Fruit fly (Drosophila melanogaster) whole organism, embryonic: Measurements from ENCODE around the gene OS9.

ENCODE experiments used
- Asciz ChIP-seq: fragments of 200-800 bp; sonication (Bioruptor generic); optimal IDR thresholded peaks from 2 replicates; lab custom pipeline; 2017; ENCODE audit warnings: missing biosample characterization, mild to moderate bottlenecking, missing genetic modification characterization, missing genetic modification reagents
- BEAF-32 ChIP-seq: fragments of 200-800 bp; sonication (Bioruptor generic); optimal IDR thresholded peaks from 3 replicates; lab custom pipeline; 2017; ENCODE audit warnings: missing biosample characterization, missing genetic modification characterization, mild to moderate bottlenecking, moderate library complexity, missing genetic modification reagents
- CG10366 ChIP-seq: fragments of 200-800 bp; sonication (Bioruptor generic); IDR thresholded peaks from 2 replicates; pipeline ENCODE4 v1.3.6; 2022; ENCODE audit warnings: missing biosample characterization, missing genetic modification characterization
- CG11247 ChIP-seq: fragments of 200-800 bp; sonication (Bioruptor generic); IDR thresholded peaks from 2 replicates; pipeline ENCODE4 v1.3.6; 2022; ENCODE audit warnings: missing biosample characterization, missing genetic modification characterization
- CG11696 ChIP-seq: fragments of 200-800 bp; sonication (Bioruptor generic); IDR thresholded peaks from 2 replicates; pipeline ENCODE4 v1.3.6; 2022; ENCODE audit warnings: missing biosample characterization, missing genetic modification characterization
- CG15269 ChIP-seq: fragments of 200-800 bp; sonication (Bioruptor generic); optimal IDR thresholded peaks from 2 replicates; lab custom pipeline; 2018; ENCODE audit warnings: missing biosample characterization, mild to moderate bottlenecking, missing genetic modification characterization, moderate library complexity
- CG16813 ChIP-seq: fragments of 200-800 bp; sonication (Bioruptor generic); IDR thresholded peaks from 3 replicates; pipeline ENCODE4 v1.3.6; 2022; ENCODE audit warnings: missing biosample characterization, missing genetic modification characterization; ENCODE audit not compliant: partially characterized antibody
- CG17829 ChIP-seq: fragments of 200-800 bp; optimal IDR thresholded peaks from 2 replicates; lab custom pipeline; 2019; ENCODE audit warnings: missing biosample characterization, mild to moderate bottlenecking, missing genetic modification characterization, moderate library complexity
- CG17912 ChIP-seq: fragments of 200-800 bp; sonication (Bioruptor generic); optimal IDR thresholded peaks from 2 replicates; lab custom pipeline; 2018; ENCODE audit warnings: missing biosample characterization, mild to moderate bottlenecking, missing genetic modification characterization
- CG18599 ChIP-seq: fragments of 200-800 bp; sonication (Bioruptor generic); optimal IDR thresholded peaks from 3 replicates; lab custom pipeline; 2017; ENCODE audit warnings: missing biosample characterization, missing genetic modification characterization, mild to moderate bottlenecking, moderate library complexity, missing genetic modification reagents
- CG2129 ChIP-seq: fragments of 200-800 bp; sonication (Bioruptor generic); IDR thresholded peaks from 2 replicates; pipeline ENCODE4 v1.3.6; 2022; ENCODE audit warnings: missing biosample characterization, missing genetic modification characterization; ENCODE audit not compliant: partially characterized antibody
- CG32532 ChIP-seq: fragments of 200-800 bp; sonication (Bioruptor generic); IDR thresholded peaks from 2 replicates; pipeline ENCODE4 v1.3.6; 2022; ENCODE audit warnings: missing biosample characterization, missing genetic modification characterization
- CG5180 ChIP-seq: fragments of 200-800 bp; sonication (Bioruptor generic); optimal IDR thresholded peaks from 3 replicates; lab custom pipeline; 2017; ENCODE audit warnings: missing biosample characterization, missing genetic modification characterization, mild to moderate bottlenecking, moderate library complexity, missing genetic modification reagents
- CG5953 ChIP-seq: fragments of 200-800 bp; sonication (Bioruptor generic); IDR thresholded peaks from 2 replicates; pipeline ENCODE4 v1.3.6; 2022; ENCODE audit warnings: missing biosample characterization, missing genetic modification characterization
- CG6175 ChIP-seq: fragments of 200-800 bp; sonication (Bioruptor generic); IDR thresholded peaks from 3 replicates; pipeline ENCODE4 v1.3.6; 2022; ENCODE audit warnings: missing biosample characterization, missing genetic modification characterization
- CG6654 ChIP-seq: fragments of 200-800 bp; sonication (Bioruptor generic); optimal IDR thresholded peaks from 2 replicates; lab custom pipeline; 2017; ENCODE audit warnings: missing biosample characterization, mild to moderate bottlenecking, missing genetic modification characterization
- CG6689 ChIP-seq: fragments of 200-800 bp; sonication (Bioruptor generic); IDR thresholded peaks from 2 replicates; pipeline ENCODE4 v1.3.6; 2022; ENCODE audit warnings: missing biosample characterization, missing genetic modification characterization
- CG6854 ChIP-seq: fragments of 200-800 bp; sonication (Bioruptor generic); optimal IDR thresholded peaks from 3 replicates; lab custom pipeline; 2017; ENCODE audit warnings: missing biosample characterization, mild to moderate bottlenecking, missing genetic modification characterization
- CG7357 ChIP-seq: fragments of 200-800 bp; sonication (Bioruptor generic); IDR thresholded peaks from 3 replicates; pipeline ENCODE4 v1.3.6; 2022; ENCODE audit warnings: missing biosample characterization, missing genetic modification characterization
- CG9876 ChIP-seq: fragments of 200-800 bp; sonication (Bioruptor generic); optimal IDR thresholded peaks from 2 replicates; lab custom pipeline; 2016; ENCODE audit warnings: missing biosample characterization, missing genetic modification characterization
- D ChIP-seq, 2 experiments: fragments of 200-800 bp in 1 of 2; fragments of >200 bp in 1 of 2; sonication (Bioruptor generic) in 1 of 2; optimal IDR thresholded peaks; 2 replicates in 1 of 2; 3 replicates in 1 of 2; lab custom pipeline; 2017; ENCODE audit warnings: mild to moderate bottlenecking in 1 of 2, missing biosample characterization in 1 of 2, missing genetic modification characterization in 1 of 2, missing genetic modification reagents in 1 of 2
- Elba2 ChIP-seq: fragments of 200-800 bp; sonication (Bioruptor generic); optimal IDR thresholded peaks from 3 replicates; lab custom pipeline; 2016; ENCODE audit warnings: missing biosample characterization, missing genetic modification characterization
- GATAe ChIP-seq: fragments of 200-800 bp; sonication (Bioruptor generic); conservative IDR thresholded peaks from 2 replicates; pipeline ENCODE4 v1.3.6; 2022; ENCODE audit warnings: missing biosample characterization, missing genetic modification characterization
- H2.0 ChIP-seq: fragments of 200-800 bp; sonication (Bioruptor generic); IDR thresholded peaks from 2 replicates; pipeline ENCODE4 v1.3.6; 2022; ENCODE audit warnings: missing biosample characterization, missing genetic modification characterization
- HLH3B ChIP-seq: fragments of 200-800 bp; sonication (Bioruptor generic); IDR thresholded peaks from 2 replicates; pipeline ENCODE4 v1.3.6; 2022; ENCODE audit warnings: missing biosample characterization, missing genetic modification characterization
- Hand ChIP-seq: fragments of 200-800 bp; sonication (Bioruptor generic); optimal IDR thresholded peaks from 2 replicates; lab custom pipeline; 2017; ENCODE audit warnings: mild to moderate bottlenecking, missing biosample characterization, missing genetic modification reagents, missing genetic modification characterization
- Hey ChIP-seq: fragments of 200-800 bp; sonication (Bioruptor generic); optimal IDR thresholded peaks from 3 replicates; lab custom pipeline; 2018; ENCODE audit warnings: missing biosample characterization, mild to moderate bottlenecking, missing genetic modification characterization
- Meics ChIP-seq: fragments of 200-800 bp; sonication (Bioruptor generic); optimal IDR thresholded peaks from 2 replicates; lab custom pipeline; 2017; ENCODE audit warnings: missing biosample characterization, mild to moderate bottlenecking, missing genetic modification characterization
- Mes4 ChIP-seq: fragments of 200-800 bp; sonication (Bioruptor generic); optimal IDR thresholded peaks from 2 replicates; lab custom pipeline; 2016; ENCODE audit warnings: missing biosample characterization, missing genetic modification characterization
- NfI ChIP-seq: fragments of 200-800 bp; sonication (Bioruptor generic); optimal IDR thresholded peaks from 3 replicates; lab custom pipeline; 2018; ENCODE audit warnings: missing biosample characterization, mild to moderate bottlenecking, missing genetic modification characterization, moderate library complexity
- Opbp ChIP-seq: fragments of 200-800 bp; sonication (Bioruptor generic); IDR thresholded peaks from 3 replicates; pipeline ENCODE4 v1.3.6; 2022; ENCODE audit warnings: missing biosample characterization, missing genetic modification characterization; ENCODE audit not compliant: partially characterized antibody
- Sry-δ ChIP-seq: fragments of 200-800 bp; sonication (Bioruptor generic); optimal IDR thresholded peaks from 2 replicates; lab custom pipeline; 2016; ENCODE audit warnings: missing biosample characterization, missing genetic modification characterization
- ab ChIP-seq: fragments of 200-800 bp; sonication (Bioruptor generic); optimal IDR thresholded peaks from 2 replicates; lab custom pipeline; 2016; ENCODE audit warnings: missing biosample characterization, missing genetic modification characterization
- abd-A ChIP-seq: fragments of 200-800 bp; sonication (Bioruptor generic); optimal IDR thresholded peaks from 3 replicates; lab custom pipeline; 2019; ENCODE audit warnings: missing biosample characterization, mild to moderate bottlenecking, missing genetic modification characterization, moderate library complexity
- cwo ChIP-seq: fragments of 200-800 bp; sonication (Bioruptor generic); optimal IDR thresholded peaks from 3 replicates; lab custom pipeline; 2017; ENCODE audit warnings: missing biosample characterization, missing genetic modification characterization, mild to moderate bottlenecking, moderate library complexity, missing genetic modification reagents
- dysf ChIP-seq: fragments of 200-800 bp; sonication (Bioruptor generic); IDR thresholded peaks from 3 replicates; pipeline ENCODE4 v1.3.6; 2022; ENCODE audit warnings: missing biosample characterization, missing genetic modification characterization
- gcm ChIP-seq: fragments of 200-800 bp; sonication (Bioruptor generic); optimal IDR thresholded peaks from 2 replicates; lab custom pipeline; 2019; ENCODE audit warnings: missing biosample characterization, mild to moderate bottlenecking, missing genetic modification characterization, moderate library complexity
- ind ChIP-seq: fragments of 200-800 bp; sonication (Bioruptor generic); optimal IDR thresholded peaks from 3 replicates; lab custom pipeline; 2016; ENCODE audit warnings: missing biosample characterization, missing genetic modification characterization
- inv ChIP-seq: fragments of 200-800 bp; sonication (Bioruptor generic); IDR thresholded peaks from 2 replicates; pipeline ENCODE4 v1.3.6; 2022; ENCODE audit warnings: missing biosample characterization, missing genetic modification characterization; ENCODE audit not compliant: partially characterized antibody
- ken ChIP-seq: fragments of 200-800 bp; sonication (Bioruptor generic); IDR thresholded peaks from 3 replicates; pipeline ENCODE4 v1.3.6; 2022; ENCODE audit warnings: missing biosample characterization, missing genetic modification characterization
- lbe ChIP-seq: fragments of 200-800 bp; sonication (Bioruptor generic); optimal IDR thresholded peaks from 2 replicates; lab custom pipeline; 2016; ENCODE audit warnings: missing biosample characterization, mild to moderate bottlenecking, missing genetic modification characterization
- lov ChIP-seq, 2 experiments: fragments of 200-800 bp in 1 of 2; fragments of >200 bp in 1 of 2; sonication (Bioruptor generic) in 1 of 2; IDR thresholded peaks in 1 of 2; optimal IDR thresholded peaks in 1 of 2; 2 replicates in 1 of 2; 3 replicates in 1 of 2; pipeline versions ENCODE4 v1.3.6 to Lab custom; 2017 to 2022; ENCODE audit warnings: missing biosample characterization in 1 of 2, missing genetic modification characterization in 1 of 2
- mirr ChIP-seq: fragments of 200-800 bp; sonication (Bioruptor generic); optimal IDR thresholded peaks from 3 replicates; lab custom pipeline; 2018; ENCODE audit warnings: missing biosample characterization, mild to moderate bottlenecking, missing genetic modification characterization
- psq ChIP-seq: fragments of 200-800 bp; sonication (Bioruptor generic); optimal IDR thresholded peaks from 2 replicates; lab custom pipeline; 2017; ENCODE audit warnings: missing biosample characterization, missing genetic modification characterization
- salm ChIP-seq: fragments of 200-800 bp; sonication (Bioruptor generic); optimal IDR thresholded peaks from 2 replicates; lab custom pipeline; 2018; ENCODE audit warnings: missing biosample characterization, mild to moderate bottlenecking, missing genetic modification characterization
- stwl ChIP-seq: fragments of 200-800 bp; sonication (Bioruptor generic); optimal IDR thresholded peaks from 3 replicates; lab custom pipeline; 2018; ENCODE audit warnings: missing biosample characterization, mild to moderate bottlenecking, missing genetic modification characterization, moderate library complexity
- tin ChIP-seq: fragments of 200-800 bp; sonication (Bioruptor generic); optimal IDR thresholded peaks from 3 replicates; lab custom pipeline; 2016; ENCODE audit warnings: missing biosample characterization, missing genetic modification characterization
- trem ChIP-seq: fragments of 200-800 bp; optimal IDR thresholded peaks from 3 replicates; lab custom pipeline; 2019; ENCODE audit warnings: missing biosample characterization, mild to moderate bottlenecking, missing genetic modification characterization, moderate library complexity
- vnd ChIP-seq: fragments of 200-800 bp; sonication (Bioruptor generic); IDR thresholded peaks from 3 replicates; pipeline ENCODE4 v1.3.6; 2022; ENCODE audit warnings: missing biosample characterization, missing genetic modification characterization; ENCODE audit not compliant: partially characterized antibody

The OS9 gene

DNA sequence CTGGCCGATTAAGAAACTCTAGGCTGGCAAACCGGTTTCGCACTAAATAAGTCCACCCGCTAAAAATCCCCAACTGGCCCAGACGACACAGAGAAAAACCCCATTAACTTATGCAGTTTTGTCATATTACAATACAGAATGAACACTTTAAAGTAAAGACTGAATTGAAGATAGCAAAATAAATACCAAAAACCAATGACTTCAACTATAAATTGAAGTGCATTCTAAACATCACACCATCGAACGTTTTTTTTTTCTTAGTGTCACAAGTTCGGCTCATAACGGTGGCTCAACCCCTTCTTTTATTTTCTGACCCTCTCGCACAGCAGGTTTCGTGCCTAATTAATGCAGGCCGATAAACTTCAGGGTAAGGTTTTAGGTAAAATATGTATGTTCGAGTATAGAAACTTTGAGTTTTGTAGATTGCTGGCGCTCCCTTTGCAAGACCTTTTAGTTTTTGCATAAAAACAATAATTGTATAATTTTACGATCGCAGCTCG is 24.9 kb downstream of the OS9 start (continued):
- TF ChIP-seq ind (GFP tag; lab: Kevin White, UChicago) = peak; percentile 85
- no peak for TF ChIP-seq inv
- no peak for TF ChIP-seq CG16813 (GFP tag; lab: Robert Waterston, UW)
- peak; percentile 39 for TF ChIP-seq salm (tag; lab: Kevin White, UChicago)
- no peak for TF ChIP-seq CG17912 (GFP tag; lab: Kevin White, UChicago)
- peak; percentile 89 for TF ChIP-seq CG15269 (tag; lab: Kevin White, UChicago)
- peak; percentile 91 for TF ChIP-seq H2.0 (GFP tag; lab: Robert Waterston, UW)
- TF ChIP-seq Hand (GFP tag; lab: Kevin White, UChicago) = peak; percentile 35
- no peak for TF ChIP-seq Sry-δ
- TF ChIP-seq CG6654 (GFP tag; lab: Kevin White, UChicago) = peak; percentile 38
- TF ChIP-seq CG17829 (tag; lab: Kevin White, UChicago) = peak; percentile 74
- TF ChIP-seq Asciz (GFP tag; lab: Kevin White, UChicago) = peak; percentile 68
- TF ChIP-seq lbe = peak; percentile 68
- peak; percentile 78 for TF ChIP-seq ab (GFP tag; lab: Kevin White, UChicago)
- peak; percentile 66 for TF ChIP-seq Mes4 (GFP tag; lab: Kevin White, UChicago)
- TF ChIP-seq vnd (GFP tag; lab: Robert Waterston, UW) = no peak
- TF ChIP-seq CG5953 (GFP tag; lab: Robert Waterston, UW) = peak; percentile 72
- TF ChIP-seq CG11696 (GFP tag; lab: Robert Waterston, UW) = peak; percentile 64
- peak; percentile 59 for TF ChIP-seq gcm
- TF ChIP-seq Hey (tag; lab: Kevin White, UChicago) = no peak
- no peak for TF ChIP-seq D (optimal IDR thresholded peaks at IDR 0.05; lab: Kevin White, UChicago)
- TF ChIP-seq D (GFP tag; optimal IDR thresholded peaks at IDR 0.05; lab: Kevin White, UChicago) = peak; percentile 67
- peak; percentile 59 for TF ChIP-seq GATAe
- no peak for TF ChIP-seq Elba2 (GFP tag; lab: Kevin White, UChicago)
- peak; percentile 88 for TF ChIP-seq CG6175 (GFP tag; lab: Robert Waterston, UW)
- peak; percentile 90 for TF ChIP-seq CG10366 (GFP tag; lab: Robert Waterston, UW)
- TF ChIP-seq Opbp (GFP tag; lab: Robert Waterston, UW) = no peak
- peak; percentile 86 for TF ChIP-seq Meics (GFP tag; lab: Kevin White, UChicago)
- TF ChIP-seq CG9876 (GFP tag; lab: Kevin White, UChicago) = peak; percentile 79
- TF ChIP-seq tin (GFP tag; lab: Kevin White, UChicago) = peak; percentile 53
- TF ChIP-seq dysf (GFP tag; lab: Robert Waterston, UW) = peak; percentile 94
- TF ChIP-seq BEAF-32 (GFP tag; lab: Kevin White, UChicago) = no peak
- peak; percentile 92 for TF ChIP-seq CG6689 (GFP tag; lab: Robert Waterston, UW)
- peak; percentile 79 for TF ChIP-seq ken
- TF ChIP-seq CG7357 = peak; percentile 84
- no peak for TF ChIP-seq lov (optimal IDR thresholded peaks at IDR 0.05; lab: Kevin White, UChicago)
- TF ChIP-seq lov (GFP tag; IDR thresholded peaks at IDR 0.05; lab: Robert Waterston, UW) = peak; percentile 83
- TF ChIP-seq cwo = peak; percentile 72
- TF ChIP-seq psq (GFP tag; lab: Kevin White, UChicago) = no peak
- TF ChIP-seq CG2129 (GFP tag; lab: Robert Waterston, UW) = no peak
- no peak for TF ChIP-seq stwl (tag; lab: Kevin White, UChicago)
- peak; percentile 86 for TF ChIP-seq CG18599 (GFP tag; lab: Kevin White, UChicago)
- peak; percentile 45 for TF ChIP-seq CG6854 (GFP tag; lab: Kevin White, UChicago)
- no peak for TF ChIP-seq mirr (GFP tag; lab: Kevin White, UChicago)
- peak; percentile 78 for TF ChIP-seq NfI (GFP tag; lab: Kevin White, UChicago)
- TF ChIP-seq CG32532 (GFP tag; lab: Robert Waterston, UW) = peak; percentile 95
- peak; percentile 20 for TF ChIP-seq trem (tag; lab: Kevin White, UChicago)
- TF ChIP-seq CG5180 (GFP tag; lab: Kevin White, UChicago) = peak; percentile 53
- peak; percentile 85 for TF ChIP-seq abd-A (tag; lab: Kevin White, UChicago)
- peak; percentile 87 for TF ChIP-seq CG11247 (GFP tag; lab: Robert Waterston, UW)
- TF ChIP-seq HLH3B (GFP tag; lab: Robert Waterston, UW) = peak; percentile 86
